Fruit fly (Drosophila melanogaster): ENCODE data around the gene CG46522.
"Not testable (repeated sequence)": the region's sequence is repeated elsewhere in the genome, so short reads cannot be mapped to it uniquely, and the experiment has no call there.

DNA sequence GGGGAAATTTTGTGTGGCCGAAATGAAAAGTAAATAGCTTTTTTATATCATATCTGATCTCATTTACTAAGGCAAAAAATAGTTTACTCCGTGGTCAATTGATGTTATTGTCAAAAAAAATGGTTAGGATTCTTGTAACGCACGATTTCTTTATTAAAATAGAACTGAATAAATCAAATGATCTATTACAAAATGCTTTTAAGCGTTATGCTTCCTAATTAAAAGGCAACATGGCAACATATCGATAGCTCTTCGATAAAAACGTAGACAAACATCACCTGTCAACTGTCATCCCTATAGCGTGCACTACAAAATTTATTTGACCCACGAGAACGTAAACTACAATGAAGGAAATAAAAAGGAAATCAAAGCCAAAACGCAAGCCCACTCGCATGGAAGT, at the start of gene CG46522:
- not testable (repeated sequence) for TF ChIP-seq OdsH (GFP tag; optimal IDR thresholded peaks at IDR 0.05); Lpt (GFP tag; optimal IDR thresholded peaks at IDR 0.05); CG6854 (GFP tag; optimal IDR thresholded peaks at IDR 0.05); CG1621 (tag; optimal IDR thresholded peaks at IDR 0.05); svp (GFP tag); CG11902 (GFP tag; optimal IDR thresholded peaks at IDR 0.05); Blimp-1 (GFP tag; optimal IDR thresholded peaks at IDR 0.05); dac (GFP tag; optimal IDR thresholded peaks at IDR 0.05); Sox102F (GFP tag; optimal IDR thresholded peaks at IDR 0.05); spab (GFP tag; optimal IDR thresholded peaks at IDR 0.05)

Measured in whole organism, prepupa.